Fruit fly (Drosophila melanogaster) S2 (cell line): ENCODE data around the gene amd.

ENCODE experiments used
- CG8478 ChIP-seq: fragments of >200 bp; optimal IDR thresholded peaks from 2 replicates; lab custom pipeline; 2018
- CTCF ChIP-seq, 2 experiments: fragments of >200 bp; optimal IDR thresholded peaks; 2 replicates each; lab custom pipeline; 2018

- TF ChIP-seq CTCF (optimal IDR thresholded peaks at IDR 0.05; lab: Kevin White, UChicago), result no peak
- TF ChIP-seq CG8478 (lab: Kevin White, UChicago), result no peak
Observed at dm6 chr2L:19101744-19102143, 8.2 kb upstream of the amd start, which contains the start of the genes CG17344 and CG43731.
